Fruit fly (Drosophila melanogaster) whole organism, embryonic: ENCODE results near the gene CG32462.

Source experiments
- Adf1 ChIP-seq: fragments of 200-800 bp; sonication (Bioruptor generic); IDR thresholded peaks from 2 replicates; pipeline ENCODE4 v1.3.6; 2022; ENCODE audit warnings: missing biosample characterization, missing genetic modification characterization
- Awh ChIP-seq: fragments of 200-800 bp; sonication (Bioruptor generic); IDR thresholded peaks from 2 replicates; pipeline ENCODE4, ENCODE4 v1.3.6; 2022; ENCODE audit warnings: missing biosample characterization, missing genetic modification characterization
- BtbVII ChIP-seq: fragments of 200-800 bp; sonication (Bioruptor generic); optimal IDR thresholded peaks from 3 replicates; lab custom pipeline; 2017; ENCODE audit warnings: missing biosample characterization, mild to moderate bottlenecking, missing genetic modification characterization
- CG10462 ChIP-seq: fragments of 200-800 bp; sonication (Bioruptor generic); optimal IDR thresholded peaks from 2 replicates; lab custom pipeline; 2016; ENCODE audit warnings: missing biosample characterization, missing genetic modification characterization
- CG10543 ChIP-seq: fragments of 200-800 bp; sonication (Bioruptor generic); optimal IDR thresholded peaks from 3 replicates; lab custom pipeline; 2017; ENCODE audit warnings: missing biosample characterization, mild to moderate bottlenecking, missing genetic modification characterization, moderate library complexity
- CG12299 ChIP-seq: fragments of 200-800 bp; sonication (Bioruptor generic); optimal IDR thresholded peaks from 2 replicates; lab custom pipeline; 2018; ENCODE audit warnings: missing biosample characterization, mild to moderate bottlenecking, missing genetic modification characterization
- CG12769 ChIP-seq: fragments of 200-800 bp; sonication (Bioruptor generic); optimal IDR thresholded peaks from 2 replicates; lab custom pipeline; 2019; ENCODE audit warnings: missing biosample characterization, mild to moderate bottlenecking, missing genetic modification characterization, moderate library complexity
- CG14441 ChIP-seq: fragments of 200-800 bp; sonication (Bioruptor generic); IDR thresholded peaks from 2 replicates; pipeline ENCODE4 v1.3.6; 2022; ENCODE audit warnings: missing biosample characterization, missing genetic modification characterization
- CG15601 ChIP-seq: fragments of 200-800 bp; sonication (Bioruptor generic); optimal IDR thresholded peaks from 3 replicates; lab custom pipeline; 2019; ENCODE audit warnings: missing biosample characterization, mild to moderate bottlenecking, missing genetic modification characterization, moderate library complexity
- CG17802 ChIP-seq: fragments of 200-800 bp; sonication (Bioruptor generic); optimal IDR thresholded peaks from 2 replicates; lab custom pipeline; 2018; ENCODE audit warnings: missing biosample characterization, mild to moderate bottlenecking, missing genetic modification characterization, moderate library complexity
- CG2202 ChIP-seq: fragments of 200-800 bp; sonication (Bioruptor generic); optimal IDR thresholded peaks from 2 replicates; lab custom pipeline; 2018; ENCODE audit warnings: missing biosample characterization, mild to moderate bottlenecking, missing genetic modification characterization
- CG31388 ChIP-seq: fragments of 200-800 bp; sonication (Bioruptor generic); optimal IDR thresholded peaks from 2 replicates; lab custom pipeline; 2016; ENCODE audit warnings: missing biosample characterization, missing genetic modification characterization
- CG3281 ChIP-seq: fragments of 200-800 bp; sonication (Bioruptor generic); optimal IDR thresholded peaks from 3 replicates; lab custom pipeline; 2017; ENCODE audit warnings: missing biosample characterization, mild to moderate bottlenecking, missing genetic modification characterization
- CG34422 ChIP-seq: fragments of 200-800 bp; sonication (Bioruptor generic); IDR thresholded peaks from 3 replicates; pipeline ENCODE4 v1.3.6; 2022; ENCODE audit warnings: missing biosample characterization, missing genetic modification characterization
- CG5180 ChIP-seq: fragments of 200-800 bp; sonication (Bioruptor generic); optimal IDR thresholded peaks from 3 replicates; lab custom pipeline; 2017; ENCODE audit warnings: missing biosample characterization, missing genetic modification characterization, mild to moderate bottlenecking, moderate library complexity, missing genetic modification reagents
- CG8290 ChIP-seq, 3 experiments: fragments of 200-800 bp; sonication (Bioruptor generic); optimal IDR thresholded peaks; 2 replicates each; lab custom pipeline; 2016 to 2019; ENCODE audit warnings: missing biosample characterization in 3 of 3, missing genetic modification characterization in 3 of 3, mild to moderate bottlenecking in 2 of 3, moderate library complexity in 1 of 3
- Camta ChIP-seq: fragments of 200-800 bp; sonication (Bioruptor generic); optimal IDR thresholded peaks from 2 replicates; lab custom pipeline; 2016; ENCODE audit warnings: missing biosample characterization, missing genetic modification characterization
- Deaf1 ChIP-seq: fragments of 200-800 bp; optimal IDR thresholded peaks from 3 replicates; lab custom pipeline; 2019; ENCODE audit warnings: missing biosample characterization, mild to moderate bottlenecking, missing genetic modification characterization, moderate library complexity
- Eip74EF ChIP-seq, 2 experiments: fragments of 200-800 bp in 1 of 2; fragments of >200 bp in 1 of 2; sonication (Bioruptor generic) in 1 of 2; optimal IDR thresholded peaks; 2 replicates each; lab custom pipeline; 2017 to 2019; ENCODE audit warnings: missing biosample characterization in 2 of 2, missing genetic modification characterization in 2 of 2, mild to moderate bottlenecking in 1 of 2, moderate library complexity in 1 of 2
- Fer1 ChIP-seq: fragments of 200-800 bp; sonication (Bioruptor generic); optimal IDR thresholded peaks from 2 replicates; lab custom pipeline; 2017; ENCODE audit warnings: missing biosample characterization, mild to moderate bottlenecking, missing genetic modification characterization
- Fer2 ChIP-seq: fragments of 200-800 bp; sonication (Bioruptor generic); optimal IDR thresholded peaks from 2 replicates; lab custom pipeline; 2018; ENCODE audit warnings: missing biosample characterization, mild to moderate bottlenecking, missing genetic modification characterization, moderate library complexity
- Hand ChIP-seq: fragments of 200-800 bp; sonication (Bioruptor generic); optimal IDR thresholded peaks from 2 replicates; lab custom pipeline; 2017; ENCODE audit warnings: mild to moderate bottlenecking, missing biosample characterization, missing genetic modification reagents, missing genetic modification characterization
- Hey ChIP-seq: fragments of 200-800 bp; sonication (Bioruptor generic); optimal IDR thresholded peaks from 3 replicates; lab custom pipeline; 2018; ENCODE audit warnings: missing biosample characterization, mild to moderate bottlenecking, missing genetic modification characterization
- Hmr ChIP-seq: fragments of 200-800 bp; sonication (Bioruptor generic); optimal IDR thresholded peaks from 3 replicates; lab custom pipeline; 2017; ENCODE audit warnings: mild to moderate bottlenecking, missing biosample characterization, missing genetic modification reagents, missing genetic modification characterization
- Hr78 ChIP-seq, 2 experiments: fragments of 200-800 bp in 1 of 2; fragments of >200 bp in 1 of 2; sonication (Bioruptor generic) in 1 of 2; optimal IDR thresholded peaks; 2 replicates each; lab custom pipeline; 2017 to 2019; ENCODE audit warnings: missing biosample characterization in 2 of 2, missing genetic modification characterization in 2 of 2, mild to moderate bottlenecking in 1 of 2, moderate library complexity in 1 of 2
- Hsf ChIP-seq: fragments of 200-800 bp; sonication (Bioruptor generic); optimal IDR thresholded peaks from 3 replicates; lab custom pipeline; 2016; ENCODE audit warnings: missing biosample characterization, missing genetic modification characterization
- Med ChIP-seq: fragments of 200-800 bp; sonication (Bioruptor generic); peaks from one replicate; lab custom pipeline; 2016; ENCODE audit warnings: missing biosample characterization, missing genetic modification characterization, mild to moderate bottlenecking, inconsistent platforms, moderate library complexity
- Pdp1 ChIP-seq, 2 experiments: fragments of 200-800 bp; sonication (Bioruptor generic); optimal IDR thresholded peaks; 3 replicates each; lab custom pipeline; 2016; ENCODE audit warnings: missing biosample characterization in 2 of 2, missing genetic modification characterization in 2 of 2, mild to moderate bottlenecking in 1 of 2, moderate library complexity in 1 of 2
- Six4 ChIP-seq: fragments of 200-800 bp; sonication (Bioruptor generic); optimal IDR thresholded peaks from 2 replicates; lab custom pipeline; 2016; ENCODE audit warnings: missing biosample characterization, missing genetic modification characterization
- TFAM ChIP-seq: fragments of 200-800 bp; sonication (Bioruptor generic); optimal IDR thresholded peaks from 2 replicates; lab custom pipeline; 2017; ENCODE audit warnings: missing biosample characterization, missing genetic modification characterization, inconsistent platforms
- chm ChIP-seq: fragments of 200-800 bp; sonication (Bioruptor generic); IDR thresholded peaks from 2 replicates; pipeline ENCODE4 v1.3.6; 2022; ENCODE audit warnings: missing biosample characterization, missing genetic modification characterization
- crol ChIP-seq: fragments of 200-800 bp; sonication (Bioruptor generic); IDR thresholded peaks from 2 replicates; pipeline ENCODE4 v1.3.6; 2022; ENCODE audit warnings: missing biosample characterization, missing genetic modification characterization
- cwo ChIP-seq: fragments of 200-800 bp; sonication (Bioruptor generic); optimal IDR thresholded peaks from 3 replicates; lab custom pipeline; 2017; ENCODE audit warnings: missing biosample characterization, missing genetic modification characterization, mild to moderate bottlenecking, moderate library complexity, missing genetic modification reagents
- exex ChIP-seq: fragments of 200-800 bp; sonication (Bioruptor generic); optimal IDR thresholded peaks from 4 replicates; lab custom pipeline; 2018; ENCODE audit warnings: missing biosample characterization, mild to moderate bottlenecking, missing genetic modification characterization, moderate library complexity
- gem ChIP-seq: fragments of 200-800 bp; sonication (Bioruptor generic); optimal IDR thresholded peaks from 2 replicates; lab custom pipeline; 2019; ENCODE audit warnings: missing biosample characterization, mild to moderate bottlenecking, missing genetic modification characterization, moderate library complexity
- ken ChIP-seq: fragments of 200-800 bp; sonication (Bioruptor generic); IDR thresholded peaks from 3 replicates; pipeline ENCODE4 v1.3.6; 2022; ENCODE audit warnings: missing biosample characterization, missing genetic modification characterization
- kni ChIP-seq: fragments of 200-800 bp; sonication (Bioruptor generic); optimal IDR thresholded peaks from 3 replicates; lab custom pipeline; 2017; ENCODE audit warnings: mild to moderate bottlenecking, missing biosample characterization, missing genetic modification reagents, missing genetic modification characterization
- lab ChIP-seq: fragments of 200-800 bp; sonication (Bioruptor generic); optimal IDR thresholded peaks from 3 replicates; lab custom pipeline; 2017; ENCODE audit warnings: missing biosample characterization, missing genetic modification characterization, mild to moderate bottlenecking, moderate library complexity, missing genetic modification reagents
- mirr ChIP-seq: fragments of 200-800 bp; sonication (Bioruptor generic); optimal IDR thresholded peaks from 3 replicates; lab custom pipeline; 2018; ENCODE audit warnings: missing biosample characterization, mild to moderate bottlenecking, missing genetic modification characterization
- rib ChIP-seq: fragments of 200-800 bp; sonication (Bioruptor generic); IDR thresholded peaks from 2 replicates; pipeline ENCODE4 v1.3.6; 2022; ENCODE audit warnings: missing biosample characterization, missing genetic modification characterization
- sd ChIP-seq: fragments of 200-800 bp; sonication (Bioruptor generic); optimal IDR thresholded peaks from 3 replicates; lab custom pipeline; 2018; ENCODE audit warnings: missing biosample characterization, mild to moderate bottlenecking, missing genetic modification characterization, moderate library complexity
- seq ChIP-seq: fragments of 200-800 bp; sonication (Bioruptor generic); IDR thresholded peaks from 2 replicates; pipeline ENCODE4 v1.3.6; 2022; ENCODE audit warnings: missing biosample characterization, missing genetic modification characterization
- sisA ChIP-seq: fragments of 200-800 bp; sonication (Bioruptor generic); IDR thresholded peaks from 2 replicates; pipeline ENCODE4 v1.3.6; 2022; ENCODE audit warnings: missing biosample characterization, missing genetic modification characterization
- sr ChIP-seq: fragments of 200-800 bp; sonication (Bioruptor generic); IDR thresholded peaks from 3 replicates; pipeline ENCODE4 v1.3.6; 2022; ENCODE audit warnings: missing biosample characterization, missing genetic modification characterization
- sug ChIP-seq: fragments of 200-800 bp; optimal IDR thresholded peaks from 2 replicates; lab custom pipeline; 2019; ENCODE audit warnings: missing biosample characterization, mild to moderate bottlenecking, missing genetic modification characterization, moderate library complexity
- ttk ChIP-seq: fragments of 200-800 bp; sonication (Bioruptor generic); IDR thresholded peaks from 2 replicates; pipeline ENCODE4 v2.1.2; 2022; ENCODE audit warnings: missing biosample characterization, missing genetic modification characterization
- unc-4 ChIP-seq: fragments of 200-800 bp; sonication (Bioruptor generic); IDR thresholded peaks from 2 replicates; pipeline ENCODE4 v1.3.6; 2022; ENCODE audit warnings: missing biosample characterization, missing genetic modification characterization; ENCODE audit not compliant: partially characterized antibody
- vvl ChIP-seq: fragments of 200-800 bp; sonication (Bioruptor generic); IDR thresholded peaks from 2 replicates; pipeline ENCODE4 v1.3.6; 2022; ENCODE audit warnings: missing biosample characterization, missing genetic modification characterization

CG32462 gene

dm6 chr3L:22888591-22889258 is 35.4 kb upstream of the CG32462 start:
- peak; percentile 5 for TF ChIP-seq lab
- no peak for TF ChIP-seq Fer2 (tag; lab: Kevin White, UChicago)
- peak; percentile 36 for TF ChIP-seq sug (tag; lab: Kevin White, UChicago)
- peak; percentile 24 for TF ChIP-seq CG3281 (GFP tag; lab: Kevin White, UChicago)
- 0 out of 2 replicates have a peak, but pooled peaks have one; percentile 10 for TF ChIP-seq Awh (GFP tag; lab: Robert Waterston, UW)
- TF ChIP-seq BtbVII (GFP tag; lab: Kevin White, UChicago): peak; percentile 22
- TF ChIP-seq chm (GFP tag; lab: Robert Waterston, UW): no peak
- no peak for TF ChIP-seq TFAM (GFP tag; lab: Kevin White, UChicago)
- peak in 1 of 2 experiments; percentile 12 for TF ChIP-seq Pdp1 (GFP tag; optimal IDR thresholded peaks at IDR 0.05; lab: Kevin White, UChicago)
- peak; percentile 61 for TF ChIP-seq kni
- no peak for TF ChIP-seq sisA (GFP tag; lab: Robert Waterston, UW)
- TF ChIP-seq CG10543 (GFP tag; lab: Kevin White, UChicago): peak; percentile 71
- peak; percentile 97 for TF ChIP-seq sd
- no peak for TF ChIP-seq seq (GFP tag; lab: Robert Waterston, UW)
- TF ChIP-seq Hand (GFP tag; lab: Kevin White, UChicago): peak; percentile 17
- peak; percentile 26 for TF ChIP-seq Hmr (GFP tag; lab: Kevin White, UChicago)
- peak; percentile 70 for TF ChIP-seq CG12769 (tag; lab: Kevin White, UChicago)
- TF ChIP-seq Med: peak; percentile 63
- TF ChIP-seq Hr78 (GFP tag; optimal IDR thresholded peaks at IDR 0.05; lab: Kevin White, UChicago): peak in 1 of 2 experiments; percentile 80
- peak; percentile 30 for TF ChIP-seq CG17802 (tag; lab: Kevin White, UChicago)
- TF ChIP-seq CG14441 (GFP tag; lab: Robert Waterston, UW): no peak
- peak; percentile 24 for TF ChIP-seq CG12299 (tag; lab: Kevin White, UChicago)
- peak; percentile 47 for TF ChIP-seq vvl (GFP tag; lab: Robert Waterston, UW)
- TF ChIP-seq Six4 (GFP tag; lab: Kevin White, UChicago): no peak
- TF ChIP-seq ken: no peak
- peak; percentile 44 for TF ChIP-seq mirr
- TF ChIP-seq rib (GFP tag; lab: Robert Waterston, UW): 0 out of 2 replicates have a peak, but pooled peaks have one; percentile 38
- TF ChIP-seq ttk: no peak
- no peak for TF ChIP-seq Camta (GFP tag; lab: Kevin White, UChicago)
- TF ChIP-seq crol (GFP tag; lab: Robert Waterston, UW): peak; percentile 67
- TF ChIP-seq CG5180 (GFP tag; lab: Kevin White, UChicago): peak; percentile 69
- TF ChIP-seq Hey (tag; lab: Kevin White, UChicago): peak; percentile 34
- TF ChIP-seq Adf1: peak; percentile 12; the same call in 1 of the 2 replicates
- TF ChIP-seq Eip74EF (GFP tag; optimal IDR thresholded peaks at IDR 0.05; lab: Kevin White, UChicago): peak in 1 of 2 experiments; percentile 57
- no peak for TF ChIP-seq CG10462 (GFP tag; lab: Kevin White, UChicago)
- peak; percentile 54; the same call in 2 of the 3 replicates for TF ChIP-seq sr (GFP tag; lab: Robert Waterston, UW)
- no peak for TF ChIP-seq CG34422
- TF ChIP-seq Hsf (GFP tag; lab: Kevin White, UChicago): no peak
- TF ChIP-seq CG31388 (GFP tag; lab: Kevin White, UChicago): no peak
- no peak for TF ChIP-seq CG8290 (GFP tag; optimal IDR thresholded peaks at IDR 0.05; lab: Kevin White, UChicago)
- TF ChIP-seq CG8290 (tag; optimal IDR thresholded peaks at IDR 0.05; lab: Kevin White, UChicago): peak in 1 of 2 experiments; percentile 7
- peak; percentile 43 for TF ChIP-seq cwo (GFP tag; lab: Kevin White, UChicago)
- peak; percentile 54 for TF ChIP-seq exex (tag; lab: Kevin White, UChicago)
- TF ChIP-seq CG15601 (tag; lab: Kevin White, UChicago): no peak
- peak; percentile 16 for TF ChIP-seq Fer1 (GFP tag; lab: Kevin White, UChicago)
- TF ChIP-seq CG2202 (tag; lab: Kevin White, UChicago): no peak
- peak; percentile 29 for TF ChIP-seq gem (tag; lab: Kevin White, UChicago)
- no peak for TF ChIP-seq unc-4 (GFP tag; lab: Robert Waterston, UW)
- TF ChIP-seq Deaf1 (tag; lab: Kevin White, UChicago): peak; percentile 68
